Worm (Caenorhabditis elegans) whole organism, L4 larva: ENCODE measurements around the gene B0478.3.

Experiments
- fkh-10 ChIP-seq: fragments of 150-350 bp; optimal IDR thresholded peaks from 2 replicates; lab custom pipeline; 2014; ENCODE audit warnings: missing biosample characterization, missing genetic modification reagents, missing genetic modification characterization
- nhr-6 ChIP-seq: fragments of 150-350 bp; optimal IDR thresholded peaks from 2 replicates; lab custom pipeline; 2014; ENCODE audit warnings: missing biosample characterization, missing genetic modification characterization

DNA sequence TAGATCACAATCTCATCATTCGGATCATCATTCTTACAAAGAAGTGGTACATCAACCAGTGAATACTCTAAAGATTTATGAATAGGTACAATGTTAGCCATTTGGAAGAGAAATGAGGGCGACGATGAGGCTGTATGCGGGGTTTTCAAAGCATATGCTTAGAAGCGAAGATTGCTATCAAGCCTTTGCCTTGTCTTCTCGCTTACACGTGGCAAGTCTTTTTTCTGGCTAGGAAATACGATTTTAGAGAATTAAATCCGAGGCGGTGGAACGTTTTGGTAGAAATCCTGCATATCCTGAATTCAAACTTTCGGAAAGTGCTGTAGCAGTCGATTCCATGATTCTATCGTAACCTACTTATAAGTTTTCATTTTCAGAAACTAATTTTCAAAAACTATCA, 44.3 kb downstream of the B0478.3 start, which contains the start of gene T22D1.18:
- TF ChIP-seq fkh-10 (GFP tag; lab: Kevin White, UChicago) (no peak), nhr-6 (no peak)
